Worm (Caenorhabditis elegans) whole organism, L4/young adult: ENCODE data around the gene wdr-31.

ENCODE experiments used
- W03F9.2 ChIP-seq: fragments of 150-350 bp; optimal IDR thresholded peaks from 2 replicates; lab custom pipeline; 2014; ENCODE audit warnings: missing biosample characterization, missing genetic modification characterization
- him-1 ChIP-seq: sonication (generic microtip); optimal IDR thresholded peaks from 2 replicates; lab custom pipeline; 2016; ENCODE audit warnings: missing genotype, missing genetic modification reagents, missing genetic modification characterization, missing compliant biosample characterization

DNA sequence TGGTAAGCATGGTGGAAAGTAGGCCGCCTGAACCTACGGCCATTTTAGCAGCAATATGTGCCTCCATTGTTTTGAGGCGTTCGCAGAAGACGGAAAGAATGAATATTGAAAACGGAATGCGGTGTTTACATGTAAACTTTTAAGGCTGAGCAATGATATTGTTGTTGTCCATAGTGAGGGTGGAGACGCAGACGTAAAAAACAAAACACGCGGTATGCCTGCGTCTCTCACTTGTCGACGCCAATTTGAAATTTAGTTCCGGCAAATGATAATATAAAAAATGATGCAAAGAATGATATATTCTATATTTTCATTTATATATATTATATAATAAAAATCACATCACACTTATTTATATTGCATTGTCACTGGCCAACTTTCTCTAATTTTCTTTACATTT, 27.2 kb downstream of the wdr-31 start, which contains the start of gene Y47G7B.2:
- no peak for TF ChIP-seq W03F9.2 (tag; lab: Kevin White, UChicago)
- no peak for TF ChIP-seq him-1
